Worm (Caenorhabditis elegans) whole organism, young adult: ENCODE measurements around the gene F19H6.4.

Source experiments
- attf-6 ChIP-seq: fragments of 200-800 bp; sonication (Bioruptor generic); IDR thresholded peaks from 2 replicates; pipeline ENCODE4 v1.3.6; 2022; ENCODE audit warnings: missing genetic modification reagents, missing genetic modification characterization, missing compliant biosample characterization
- bed-2 ChIP-seq: fragments of 200-800 bp; sonication (Bioruptor generic); IDR thresholded peaks from 2 replicates; pipeline ENCODE4 v1.3.6; 2022; ENCODE audit warnings: missing genetic modification reagents, missing genetic modification characterization, missing compliant biosample characterization
- lin-54 ChIP-seq: fragments of 200-800 bp; sonication (Bioruptor generic); optimal IDR thresholded peaks from 2 replicates; lab custom pipeline; 2018; ENCODE audit warnings: mild to moderate bottlenecking, missing genetic modification characterization, missing compliant biosample characterization

The F19H6.4 gene

ce11 chrX:12415832-12416231 lies 50.3 kb downstream of the F19H6.4 start (continued):
- TF ChIP-seq bed-2, result no peak
- TF ChIP-seq attf-6 (GFP tag; lab: Robert Waterston, UW), result no peak
- no peak for TF ChIP-seq lin-54
